Fruit fly (Drosophila melanogaster): ENCODE measurements around the gene C1GalTA.
A peak's percentile ranks its signal among the peaks of the same experiment; 100 is the strongest.

C1GalTA gene

DNA sequence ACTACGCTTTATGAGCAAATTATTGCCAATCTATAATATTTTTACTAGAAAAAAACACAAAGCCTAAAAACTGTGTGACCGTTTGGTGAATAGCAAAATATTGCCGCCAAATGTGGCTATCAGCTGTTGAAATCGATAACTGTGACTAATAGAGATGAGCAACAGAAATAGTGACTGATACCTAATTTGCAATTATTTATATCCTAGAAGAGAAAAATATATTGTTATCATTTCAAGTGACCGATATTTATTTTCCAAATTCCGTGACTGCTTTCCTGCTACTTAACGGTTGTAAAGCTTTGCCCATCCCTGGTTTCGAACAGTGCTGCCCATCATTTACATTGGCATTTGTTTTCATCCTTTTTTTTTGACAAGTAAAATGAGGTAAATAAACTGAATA lies 46.3 kb upstream of the C1GalTA start, which contains the start of the genes alien and CG18661 (continued):
- TF ChIP-seq NfI (GFP tag; optimal IDR thresholded peaks at IDR 0.05) (peak; percentile 95), CG11093 (GFP tag; IDR thresholded peaks at IDR 0.05) (peak; percentile 72; the same call in 1 of the 3 replicates), Bteb2 (GFP tag; optimal IDR thresholded peaks at IDR 0.05) (peak; percentile 67), CG14441 (GFP tag; IDR thresholded peaks at IDR 0.05) (peak; percentile 91), CG4328 (GFP tag; optimal IDR thresholded peaks at IDR 0.05) (peak; percentile 10), p53 (GFP tag; optimal IDR thresholded peaks at IDR 0.05) (peak; percentile 91), tna (GFP tag; IDR thresholded peaks at IDR 0.05; ENCODE audit: partially characterized antibody) (no peak), nom (GFP tag; optimal IDR thresholded peaks at IDR 0.05) (no peak), Usf (GFP tag; optimal IDR thresholded peaks at IDR 0.05) (peak; percentile 68), ems (GFP tag; optimal IDR thresholded peaks at IDR 0.05) (peak; percentile 91), HLH3B (GFP tag; IDR thresholded peaks at IDR 0.05) (peak; percentile 98), Ptx1 (GFP tag; IDR thresholded peaks at IDR 0.05) (peak; percentile 92), scrt (GFP tag; optimal IDR thresholded peaks at IDR 0.05) (peak; percentile 33), grn (GFP tag; optimal IDR thresholded peaks at IDR 0.05) (peak; percentile 69), wor (GFP tag; IDR thresholded peaks at IDR 0.05) (peak; percentile 62), stwl (tag; optimal IDR thresholded peaks at IDR 0.05) (peak; percentile 98), rib (GFP tag; IDR thresholded peaks at IDR 0.05) (peak; percentile 80; the same call in 1 of the 2 replicates), CG10274 (GFP tag; optimal IDR thresholded peaks at IDR 0.05) (no peak), HHEX (GFP tag; optimal IDR thresholded peaks at IDR 0.05) (peak; percentile 30), Lim3 (GFP tag; IDR thresholded peaks at IDR 0.05) (peak; percentile 82), CG32772 (GFP tag; IDR thresholded peaks at IDR 0.05) (peak; percentile 91), CG6654 (GFP tag; optimal IDR thresholded peaks at IDR 0.05) (no peak), CG30403 (GFP tag; optimal IDR thresholded peaks at IDR 0.05) (peak; percentile 87), CG2129 (GFP tag; IDR thresholded peaks at IDR 0.05; ENCODE audit: partially characterized antibody) (peak; percentile 45; the same call in 1 of the 2 replicates), CG8478 (optimal IDR thresholded peaks at IDR 0.05) (no peak), peb (GFP tag; IDR thresholded peaks at IDR 0.05) (peak; percentile 85), Aef1 (GFP tag; IDR thresholded peaks at IDR 0.05) (peak; percentile 98), CG34422 (GFP tag; IDR thresholded peaks at IDR 0.05) (peak; percentile 93; the same call in 2 of the 3 replicates), Rfx (GFP tag; IDR thresholded peaks at IDR 0.05) (peak; percentile 96), CG6854 (GFP tag; optimal IDR thresholded peaks at IDR 0.05) (no peak), CG10321 (GFP tag; IDR thresholded peaks at IDR 0.05) (peak; percentile 66), Spps (tag; optimal IDR thresholded peaks at IDR 0.05) (no peak), Awh (GFP tag; IDR thresholded peaks at IDR 0.05) (peak; percentile 69), CG10654 (GFP tag; optimal IDR thresholded peaks at IDR 0.05) (peak; percentile 81), az2 (GFP tag; optimal IDR thresholded peaks at IDR 0.05) (peak; percentile 65), pan (optimal IDR thresholded peaks at IDR 0.05) (no peak), pan (GFP tag; optimal IDR thresholded peaks at IDR 0.05 in 1 of 2, IDR thresholded peaks at IDR 0.05 in 1 of 2) (peak in 1 of 2 experiments; percentile 83), CG5245 (GFP tag; optimal IDR thresholded peaks at IDR 0.05) (peak; percentile 28), ATbp (GFP tag; optimal IDR thresholded peaks at IDR 0.05) (no peak), Mrtf (GFP tag; IDR thresholded peaks at IDR 0.05) (peak; percentile 81), CG11504 (tag; optimal IDR thresholded peaks at IDR 0.05) (peak; percentile 90), Antp (GFP tag; optimal IDR thresholded peaks at IDR 0.05) (peak; percentile 94), C15 (GFP tag; IDR thresholded peaks at IDR 0.05) (peak; percentile 86; the same call in 2 of the 3 replicates), tll (GFP tag; optimal IDR thresholded peaks at IDR 0.05) (peak in 1 of 2 experiments; percentile 17), pita (GFP tag; optimal IDR thresholded peaks at IDR 0.05) (no peak), D19B (GFP tag; optimal IDR thresholded peaks at IDR 0.05) (peak; percentile 43), Doc3 (GFP tag; IDR thresholded peaks at IDR 0.05; ENCODE audit: partially characterized antibody) (no peak), nmo (GFP tag; optimal IDR thresholded peaks at IDR 0.05) (peak; percentile 82), bbx (GFP tag; IDR thresholded peaks at IDR 0.05; ENCODE audit: partially characterized antibody) (peak; percentile 23; the same call in 1 of the 2 replicates), CG7556 (GFP tag; optimal IDR thresholded peaks at IDR 0.05) (peak; percentile 30), HmgZ (tag; optimal IDR thresholded peaks at IDR 0.05) (peak; percentile 78)

All from whole organism, embryonic.